Worm (Caenorhabditis elegans) whole organism, L3 larva: ENCODE results near the gene cpz-2.

ENCODE experiments used
- aly-2 ChIP-seq: fragments of 150-350 bp; optimal IDR thresholded peaks from 2 replicates; lab custom pipeline; 2014; ENCODE audit warnings: missing biosample characterization, missing genetic modification characterization
- egl-5 ChIP-seq: fragments of 150-350 bp; optimal IDR thresholded peaks from 2 replicates; lab custom pipeline; 2017; ENCODE audit warnings: missing biosample characterization, missing genetic modification reagents, missing genetic modification characterization, inconsistent platforms
- jun-1 ChIP-seq: fragments of 150-350 bp; optimal IDR thresholded peaks from 2 replicates; lab custom pipeline; 2014; ENCODE audit warnings: missing biosample characterization, missing genetic modification reagents, missing genetic modification characterization
- lin-15B ChIP-seq: fragments of 150-350 bp; optimal IDR thresholded peaks from 2 replicates; lab custom pipeline; 2014; ENCODE audit warnings: missing biosample characterization, missing genetic modification characterization
- nhr-25 ChIP-seq: sonication (generic microtip); optimal IDR thresholded peaks from 2 replicates; lab custom pipeline; 2017; ENCODE audit warnings: missing biosample characterization, missing genetic modification characterization
- snpc-4 ChIP-seq: fragments of 150-350 bp; optimal IDR thresholded peaks from 2 replicates; lab custom pipeline; 2014; ENCODE audit warnings: missing biosample characterization, missing genetic modification characterization
- unc-39 ChIP-seq: sonication (generic microtip); optimal IDR thresholded peaks from 4 replicates; lab custom pipeline; 2017; ENCODE audit warnings: missing biosample characterization, missing genetic modification characterization
- unc-62 ChIP-seq: fragments of 150-350 bp; sonication (generic microtip); optimal IDR thresholded peaks from 4 replicates; lab custom pipeline; 2014; ENCODE audit warnings: missing biosample characterization, missing genetic modification reagents, missing genetic modification characterization
- ztf-11 ChIP-seq: fragments of 150-350 bp; optimal IDR thresholded peaks from 2 replicates; lab custom pipeline; 2014; ENCODE audit warnings: missing biosample characterization, missing genetic modification characterization

DNA sequence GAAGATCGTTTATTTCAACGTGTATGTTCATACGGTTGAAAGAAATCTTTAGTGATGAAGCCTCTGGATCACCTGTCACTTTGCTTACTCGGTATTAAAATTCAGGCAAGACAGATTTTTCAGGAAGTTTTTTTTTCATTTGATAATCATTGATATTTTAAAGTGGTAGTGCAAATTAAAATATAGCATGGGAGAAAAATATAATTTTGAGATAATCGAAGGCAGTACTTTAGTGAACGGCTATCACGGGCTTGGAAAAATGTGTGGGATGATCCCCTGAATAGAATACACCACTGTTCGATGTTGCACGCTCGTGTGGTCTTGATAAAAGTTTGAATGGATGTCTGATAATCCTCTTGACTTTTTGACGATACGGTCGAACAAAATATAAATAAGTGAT lies 46.4 kb downstream of the cpz-2 start:
- TF ChIP-seq nhr-25 (tag; lab: Kevin White, UChicago) = no peak
- no peak for TF ChIP-seq unc-62
- TF ChIP-seq jun-1 = no peak
- TF ChIP-seq ztf-11 (tag; lab: Kevin White, UChicago) = no peak
- TF ChIP-seq unc-39 (tag; lab: Kevin White, UChicago) = no peak
- no peak for TF ChIP-seq snpc-4 (tag; lab: Kevin White, UChicago)
- no peak for TF ChIP-seq lin-15B (tag; lab: Kevin White, UChicago)
- no peak for TF ChIP-seq egl-5 (tag; lab: Kevin White, UChicago)
- no peak for TF ChIP-seq aly-2 (tag; lab: Kevin White, UChicago)
